Worm (Caenorhabditis elegans): ENCODE data around the gene F31D5.6.

Gene F31D5.6

ce11 chrII:4238963-4239362 lies 29.5 kb downstream of the F31D5.6 start:
- no peak for TF ChIP-seq zip-4 (GFP tag; optimal IDR thresholded peaks at IDR 0.05)
- no peak for TF ChIP-seq efl-1 (optimal IDR thresholded peaks at IDR 0.05)
- peak in 1 of 2 experiments; percentile 21 for TF ChIP-seq efl-1 (GFP tag; optimal IDR thresholded peaks at IDR 0.05 in 1 of 2)

- no peak for TF ChIP-seq ceh-88 (GFP tag; IDR thresholded peaks at IDR 0.05)
These were observed 35.5 kb downstream of the F31D5.6 start for ce11 chrII:4244959-4245358.

ce11 chrII:4246897-4247296 lies 37.4 kb downstream of the F31D5.6 start, which contains the start of gene gpa-11:
TSS of gene gpa-11 (plus strand) at chrII:4247197.
- TF ChIP-seq dsc-1 (tag; optimal IDR thresholded peaks at IDR 0.05) = no peak
- TF ChIP-seq dpl-1 (GFP tag; optimal IDR thresholded peaks at IDR 0.05) = no peak
- TF ChIP-seq tbx-2 (tag; optimal IDR thresholded peaks at IDR 0.05) = no peak
- no peak for TF ChIP-seq ama-1 (optimal IDR thresholded peaks at IDR 0.05)
- TF ChIP-seq F16B12.6 (tag; optimal IDR thresholded peaks at IDR 0.05) = no peak

- no peak for TF ChIP-seq ztf-4 (tag; optimal IDR thresholded peaks at IDR 0.05)
- no peak for TF ChIP-seq mef-2 (tag; optimal IDR thresholded peaks at IDR 0.05)
- TF ChIP-seq lin-14 (GFP tag; optimal IDR thresholded peaks at IDR 0.05) = no peak
- no peak for TF ChIP-seq jun-1 (tag; optimal IDR thresholded peaks at IDR 0.05)
- TF ChIP-seq egl-13 (tag; optimal IDR thresholded peaks at IDR 0.05) = no peak
These were observed 47.1 kb downstream of the F31D5.6 start, which contains the start of gene C16A11.7 for ce11 chrII:4256541-4257001. TSS of gene C16A11.7 (minus strand) at chrII:4256951.

- TF ChIP-seq pag-3 (tag; optimal IDR thresholded peaks at IDR 0.05; ENCODE audit: borderline replicate concordance, insufficient read depth) (no peak), C34B4.2 (tag; optimal IDR thresholded peaks at IDR 0.05) (no peak), unc-86 (tag; optimal IDR thresholded peaks at IDR 0.05) (no peak), Y116A8C.19 (tag; optimal IDR thresholded peaks at IDR 0.05; ENCODE audit: borderline replicate concordance) (no peak), nhr-76 (tag; optimal IDR thresholded peaks at IDR 0.05) (no peak), unc-30 (tag; optimal IDR thresholded peaks at IDR 0.05) (no peak), fkh-4 (tag; optimal IDR thresholded peaks at IDR 0.05; ENCODE audit: borderline replicate concordance) (no peak), ceh-88 (GFP tag; IDR thresholded peaks at IDR 0.05) (no peak), F16B12.6 (tag; optimal IDR thresholded peaks at IDR 0.05) (no peak), nhr-77 (tag; optimal IDR thresholded peaks at IDR 0.05) (no peak), mab-9 (GFP tag; IDR thresholded peaks at IDR 0.05) (no peak), zag-1 (tag; optimal IDR thresholded peaks at IDR 0.05) (no peak), lsy-2 (tag; optimal IDR thresholded peaks at IDR 0.05) (no peak), skn-1 (tag; optimal IDR thresholded peaks at IDR 0.05) (no peak), pqm-1 (tag; optimal IDR thresholded peaks at IDR 0.05) (no peak), snu-23 (GFP tag; optimal IDR thresholded peaks at IDR 0.05) (no peak)
These were observed 49.2 kb downstream of the F31D5.6 start, which contains the start of gene clec-135 for ce11 chrII:4258683-4259082. TSS of gene clec-135 (minus strand) at chrII:4258783.
